Worm (Caenorhabditis elegans) whole organism, early embryonic: Measurements from ENCODE around the gene Y39A1A.17.

ENCODE experiments used
- B0310.2 ChIP-seq: sonication (generic microtip); optimal IDR thresholded peaks from 2 replicates; lab custom pipeline; 2016; ENCODE audit warnings: mild to moderate bottlenecking, missing genetic modification characterization, missing compliant biosample characterization
- F13C5.2 ChIP-seq: sonication (generic microtip); optimal IDR thresholded peaks from 2 replicates; lab custom pipeline; 2017; ENCODE audit warnings: mild to moderate bottlenecking, missing genetic modification characterization, inconsistent platforms, missing compliant biosample characterization
- aly-1 ChIP-seq: sonication (generic microtip); optimal IDR thresholded peaks from 2 replicates; lab custom pipeline; 2016; ENCODE audit warnings: missing genetic modification characterization, missing compliant biosample characterization
- ama-1 ChIP-seq: fragments of 150-350 bp; optimal IDR thresholded peaks from 2 replicates; lab custom pipeline; 2014
- flt-1 ChIP-seq: fragments of 200-800 bp; sonication (Bioruptor generic); IDR thresholded peaks from 2 replicates; pipeline ENCODE4 v1.3.6; 2022; ENCODE audit warnings: missing genetic modification characterization, missing compliant biosample characterization
- scrt-1 ChIP-seq: fragments of 200-800 bp; sonication (Bioruptor generic); IDR thresholded peaks from 2 replicates; pipeline ENCODE4 v1.3.6; 2022; ENCODE audit warnings: missing genetic modification characterization, missing compliant biosample characterization
- tbx-11 ChIP-seq: fragments of 200-800 bp; sonication (Bioruptor generic); IDR thresholded peaks from 2 replicates; pipeline ENCODE4 v1.3.6; 2022; ENCODE audit warnings: missing genetic modification characterization, missing compliant biosample characterization
- tbx-37 ChIP-seq: fragments of 200-800 bp; sonication (Bioruptor generic); conservative IDR thresholded peaks from 2 replicates; pipeline ENCODE4 v1.3.6; 2022; ENCODE audit warnings: missing genetic modification reagents, missing genetic modification characterization, missing compliant biosample characterization

- TF ChIP-seq F13C5.2 (tag; lab: Kevin White, UChicago), result no peak
- TF ChIP-seq scrt-1 (GFP tag; lab: Robert Waterston, UW), result no peak
- no peak for TF ChIP-seq ama-1 (lab: Kevin White, UChicago)
- TF ChIP-seq tbx-37 (GFP tag; lab: Robert Waterston, UW), result no peak
- no peak for TF ChIP-seq B0310.2 (tag; lab: Kevin White, UChicago)
- no peak for TF ChIP-seq aly-1 (tag; lab: Kevin White, UChicago)
- no peak for TF ChIP-seq tbx-11
- no peak for TF ChIP-seq flt-1 (GFP tag; lab: Robert Waterston, UW)
Measured at ce11 chrIII:10740518-10740917, 49.6 kb upstream of the Y39A1A.17 start, which contains the start of gene K01G5.8.
